Fruit fly (Drosophila melanogaster) whole organism, embryonic: Measurements from ENCODE around the gene CG44142.

Experiments
- Abd-B ChIP-seq: fragments of 200-800 bp; sonication (Bioruptor generic); optimal IDR thresholded peaks from 2 replicates; lab custom pipeline; 2018; ENCODE audit warnings: missing biosample characterization, mild to moderate bottlenecking, missing genetic modification characterization, moderate library complexity
- Asciz ChIP-seq: fragments of 200-800 bp; sonication (Bioruptor generic); optimal IDR thresholded peaks from 2 replicates; lab custom pipeline; 2017; ENCODE audit warnings: missing biosample characterization, mild to moderate bottlenecking, missing genetic modification characterization, missing genetic modification reagents
- Awh ChIP-seq: fragments of 200-800 bp; sonication (Bioruptor generic); IDR thresholded peaks from 2 replicates; pipeline ENCODE4, ENCODE4 v1.3.6; 2022; ENCODE audit warnings: missing biosample characterization, missing genetic modification characterization
- B-H1 ChIP-seq: fragments of 200-800 bp; sonication (Bioruptor generic); IDR thresholded peaks from 3 replicates; pipeline ENCODE4 v1.3.6; 2022; ENCODE audit warnings: missing biosample characterization, missing genetic modification characterization
- Bdp1 ChIP-seq: fragments of 200-800 bp; sonication (Bioruptor generic); optimal IDR thresholded peaks from 3 replicates; lab custom pipeline; 2016; ENCODE audit warnings: missing biosample characterization, missing genetic modification characterization
- Bteb2 ChIP-seq: fragments of 200-800 bp; sonication (Bioruptor generic); optimal IDR thresholded peaks from 2 replicates; lab custom pipeline; 2016; ENCODE audit warnings: missing biosample characterization, missing genetic modification characterization
- CG12299 ChIP-seq: fragments of 200-800 bp; sonication (Bioruptor generic); optimal IDR thresholded peaks from 2 replicates; lab custom pipeline; 2018; ENCODE audit warnings: missing biosample characterization, mild to moderate bottlenecking, missing genetic modification characterization
- CG1602 ChIP-seq: fragments of 200-800 bp; sonication (Bioruptor generic); optimal IDR thresholded peaks from 3 replicates; lab custom pipeline; 2016; ENCODE audit warnings: missing biosample characterization, missing genetic modification characterization
- CG17359 ChIP-seq: fragments of 200-800 bp; sonication (Bioruptor generic); optimal IDR thresholded peaks from 3 replicates; lab custom pipeline; 2018; ENCODE audit warnings: missing biosample characterization, mild to moderate bottlenecking, missing genetic modification characterization, moderate library complexity
- CG17829 ChIP-seq: fragments of 200-800 bp; optimal IDR thresholded peaks from 2 replicates; lab custom pipeline; 2019; ENCODE audit warnings: missing biosample characterization, mild to moderate bottlenecking, missing genetic modification characterization, moderate library complexity
- CG18599 ChIP-seq: fragments of 200-800 bp; sonication (Bioruptor generic); optimal IDR thresholded peaks from 3 replicates; lab custom pipeline; 2017; ENCODE audit warnings: missing biosample characterization, missing genetic modification characterization, mild to moderate bottlenecking, moderate library complexity, missing genetic modification reagents
- CG30403 ChIP-seq: fragments of 200-800 bp; sonication (Bioruptor generic); optimal IDR thresholded peaks from 3 replicates; lab custom pipeline; 2016; ENCODE audit warnings: missing biosample characterization, missing genetic modification characterization
- CG3163 ChIP-seq: fragments of 200-800 bp; sonication (Bioruptor generic); optimal IDR thresholded peaks from 3 replicates; lab custom pipeline; 2016; ENCODE audit warnings: missing biosample characterization, missing genetic modification characterization
- CG32767 ChIP-seq: fragments of 200-800 bp; sonication (Bioruptor generic); IDR thresholded peaks from 2 replicates; pipeline ENCODE4 v1.3.6; 2022; ENCODE audit warnings: missing biosample characterization, missing genetic modification characterization
- CG3995 ChIP-seq: fragments of 200-800 bp; sonication (Bioruptor generic); optimal IDR thresholded peaks from 3 replicates; lab custom pipeline; 2016; ENCODE audit warnings: missing biosample characterization, missing genetic modification characterization
- CG5180 ChIP-seq: fragments of 200-800 bp; sonication (Bioruptor generic); optimal IDR thresholded peaks from 3 replicates; lab custom pipeline; 2017; ENCODE audit warnings: missing biosample characterization, missing genetic modification characterization, mild to moderate bottlenecking, moderate library complexity, missing genetic modification reagents
- CG8290 ChIP-seq, 3 experiments: fragments of 200-800 bp; sonication (Bioruptor generic); optimal IDR thresholded peaks; 2 replicates each; lab custom pipeline; 2016 to 2019; ENCODE audit warnings: missing biosample characterization in 3 of 3, missing genetic modification characterization in 3 of 3, mild to moderate bottlenecking in 2 of 3, moderate library complexity in 1 of 3
- Dbx ChIP-seq: fragments of 200-800 bp; sonication (Bioruptor generic); IDR thresholded peaks from 3 replicates; pipeline ENCODE4 v1.3.6; 2022; ENCODE audit warnings: missing biosample characterization, missing genetic modification characterization
- E2f2 ChIP-seq: fragments of 200-800 bp; sonication (Bioruptor generic); IDR thresholded peaks from 2 replicates; pipeline ENCODE4 v1.3.6; 2022; ENCODE audit warnings: missing biosample characterization, missing genetic modification characterization
- Hr51 ChIP-seq, 2 experiments: fragments of 200-800 bp; sonication (Bioruptor generic); optimal IDR thresholded peaks; 2 replicates in 1 of 2; 3 replicates in 1 of 2; lab custom pipeline; 2016 to 2018; ENCODE audit warnings: missing biosample characterization in 2 of 2, missing genetic modification characterization in 2 of 2, mild to moderate bottlenecking in 1 of 2, moderate library complexity in 1 of 2
- Kr ChIP-seq: fragments of 200-800 bp; sonication (Bioruptor generic); optimal IDR thresholded peaks from 2 replicates; lab custom pipeline; 2017; ENCODE audit warnings: missing biosample characterization, mild to moderate bottlenecking, missing genetic modification characterization
- MTF-1 ChIP-seq: fragments of 200-800 bp; sonication (Bioruptor generic); optimal IDR thresholded peaks from 2 replicates; lab custom pipeline; 2018; ENCODE audit warnings: missing biosample characterization, mild to moderate bottlenecking, missing genetic modification characterization, borderline replicate concordance
- Meics ChIP-seq: fragments of 200-800 bp; sonication (Bioruptor generic); optimal IDR thresholded peaks from 2 replicates; lab custom pipeline; 2017; ENCODE audit warnings: missing biosample characterization, mild to moderate bottlenecking, missing genetic modification characterization
- Myb ChIP-seq: fragments of 200-800 bp; sonication (Bioruptor generic); optimal IDR thresholded peaks from 2 replicates; lab custom pipeline; 2016; ENCODE audit warnings: missing biosample characterization, missing genetic modification characterization
- Nf-YA ChIP-seq: fragments of 200-800 bp; sonication (Bioruptor generic); IDR thresholded peaks from 2 replicates; pipeline ENCODE4 v1.3.6; 2022; ENCODE audit warnings: missing biosample characterization, missing genetic modification characterization
- PHDP ChIP-seq: fragments of 200-800 bp; sonication (Bioruptor generic); optimal IDR thresholded peaks from 3 replicates; lab custom pipeline; 2018; ENCODE audit warnings: missing biosample characterization, mild to moderate bottlenecking, missing genetic modification characterization, moderate library complexity
- Stat92E ChIP-seq, 3 experiments: fragments of >200 bp in 2 of 3; fragments of 200-800 bp in 1 of 3; sonication (Bioruptor generic) in 1 of 3; optimal IDR thresholded peaks; 2 replicates each; lab custom pipeline; 2017 to 2019; ENCODE audit warnings: missing biosample characterization in 3 of 3, missing genetic modification characterization in 3 of 3, mild to moderate bottlenecking in 1 of 3, moderate library complexity in 1 of 3
- Trl ChIP-seq, 3 experiments: fragments of >200 bp in 2 of 3; fragments of 200-800 bp in 1 of 3; sonication (Bioruptor generic) in 1 of 3; optimal IDR thresholded peaks; 2 replicates in 1 of 3; 3 replicates in 2 of 3; lab custom pipeline; 2016 to 2017; ENCODE audit warnings: missing biosample characterization in 1 of 3, missing genetic modification characterization in 1 of 3
- Vsx1 ChIP-seq: fragments of 200-800 bp; sonication (Bioruptor generic); optimal IDR thresholded peaks from 2 replicates; lab custom pipeline; 2017; ENCODE audit warnings: missing biosample characterization, mild to moderate bottlenecking, missing genetic modification characterization, missing genetic modification reagents
- bcd ChIP-seq: fragments of 200-800 bp; sonication (Bioruptor generic); optimal IDR thresholded peaks from 2 replicates; lab custom pipeline; 2017; ENCODE audit warnings: missing biosample characterization, mild to moderate bottlenecking, missing genetic modification characterization
- bigmax ChIP-seq: fragments of 200-800 bp; sonication (Bioruptor generic); optimal IDR thresholded peaks from 2 replicates; lab custom pipeline; 2018; ENCODE audit warnings: missing biosample characterization, mild to moderate bottlenecking, missing genetic modification characterization
- cato ChIP-seq: fragments of 200-800 bp; sonication (Bioruptor generic); optimal IDR thresholded peaks from 2 replicates; lab custom pipeline; 2016; ENCODE audit warnings: missing biosample characterization, missing genetic modification characterization, borderline replicate concordance
- cwo ChIP-seq: fragments of 200-800 bp; sonication (Bioruptor generic); optimal IDR thresholded peaks from 3 replicates; lab custom pipeline; 2017; ENCODE audit warnings: missing biosample characterization, missing genetic modification characterization, mild to moderate bottlenecking, moderate library complexity, missing genetic modification reagents
- dimm ChIP-seq: fragments of 200-800 bp; sonication (Bioruptor generic); IDR thresholded peaks from 2 replicates; pipeline ENCODE4 v1.3.6; 2022; ENCODE audit warnings: missing biosample characterization, missing genetic modification characterization
- ftz-f1 ChIP-seq: fragments of 200-800 bp; sonication (Bioruptor generic); optimal IDR thresholded peaks from 2 replicates; lab custom pipeline; 2016; ENCODE audit warnings: missing biosample characterization, missing genetic modification characterization
- gro ChIP-seq: fragments of 200-800 bp; sonication (Bioruptor generic); optimal IDR thresholded peaks from 2 replicates; lab custom pipeline; 2016; ENCODE audit warnings: missing biosample characterization, missing genetic modification characterization
- h ChIP-seq: fragments of >200 bp; optimal IDR thresholded peaks from 2 replicates; lab custom pipeline; 2017
- jigr1 ChIP-seq: fragments of 200-800 bp; sonication (Bioruptor generic); IDR thresholded peaks from 3 replicates; pipeline ENCODE4 v1.3.6; 2022; ENCODE audit warnings: missing biosample characterization, missing genetic modification characterization
- jing ChIP-seq: fragments of 200-800 bp; sonication (Bioruptor generic); optimal IDR thresholded peaks from 2 replicates; lab custom pipeline; 2018; ENCODE audit warnings: missing biosample characterization, mild to moderate bottlenecking, missing genetic modification characterization
- kay ChIP-seq: fragments of 200-800 bp; sonication (Bioruptor generic); optimal IDR thresholded peaks from 2 replicates; lab custom pipeline; 2016; ENCODE audit warnings: missing biosample characterization, missing genetic modification characterization
- kni ChIP-seq: fragments of 200-800 bp; sonication (Bioruptor generic); optimal IDR thresholded peaks from 3 replicates; lab custom pipeline; 2017; ENCODE audit warnings: mild to moderate bottlenecking, missing biosample characterization, missing genetic modification reagents, missing genetic modification characterization
- peb ChIP-seq: fragments of 200-800 bp; sonication (Bioruptor generic); IDR thresholded peaks from 2 replicates; pipeline ENCODE4 v1.3.6; 2022; ENCODE audit warnings: missing biosample characterization, missing genetic modification characterization
- prd ChIP-seq, 3 experiments: fragments of >200 bp in 2 of 3; fragments of 200-800 bp in 1 of 3; sonication (Bioruptor generic) in 1 of 3; optimal IDR thresholded peaks in 2 of 3; IDR thresholded peaks in 1 of 3; 2 replicates in 2 of 3; 3 replicates in 1 of 3; pipeline versions ENCODE4 v1.3.6 to Lab custom; 2017 to 2022; ENCODE audit warnings: missing biosample characterization in 1 of 3, missing genetic modification characterization in 1 of 3
- so ChIP-seq: fragments of 200-800 bp; sonication (Bioruptor generic); IDR thresholded peaks from 3 replicates; pipeline ENCODE4 v1.3.6; 2022; ENCODE audit warnings: missing biosample characterization, missing genetic modification characterization
- stwl ChIP-seq: fragments of 200-800 bp; sonication (Bioruptor generic); optimal IDR thresholded peaks from 3 replicates; lab custom pipeline; 2018; ENCODE audit warnings: missing biosample characterization, mild to moderate bottlenecking, missing genetic modification characterization, moderate library complexity
- tgo ChIP-seq: fragments of 200-800 bp; sonication (Bioruptor generic); IDR thresholded peaks from 3 replicates; pipeline ENCODE4 v1.3.6; 2022; ENCODE audit warnings: missing biosample characterization, missing genetic modification characterization
- twi ChIP-seq: fragments of 200-800 bp; optimal IDR thresholded peaks from 2 replicates; lab custom pipeline; 2019; ENCODE audit warnings: missing biosample characterization, mild to moderate bottlenecking, missing genetic modification characterization, moderate library complexity
- yki ChIP-seq: fragments of >200 bp; optimal IDR thresholded peaks from 3 replicates; lab custom pipeline; 2018
- zf30C ChIP-seq: fragments of 200-800 bp; sonication (Bioruptor generic); optimal IDR thresholded peaks from 3 replicates; lab custom pipeline; 2018; ENCODE audit warnings: missing biosample characterization, mild to moderate bottlenecking, missing genetic modification characterization

Gene CG44142

DNA sequence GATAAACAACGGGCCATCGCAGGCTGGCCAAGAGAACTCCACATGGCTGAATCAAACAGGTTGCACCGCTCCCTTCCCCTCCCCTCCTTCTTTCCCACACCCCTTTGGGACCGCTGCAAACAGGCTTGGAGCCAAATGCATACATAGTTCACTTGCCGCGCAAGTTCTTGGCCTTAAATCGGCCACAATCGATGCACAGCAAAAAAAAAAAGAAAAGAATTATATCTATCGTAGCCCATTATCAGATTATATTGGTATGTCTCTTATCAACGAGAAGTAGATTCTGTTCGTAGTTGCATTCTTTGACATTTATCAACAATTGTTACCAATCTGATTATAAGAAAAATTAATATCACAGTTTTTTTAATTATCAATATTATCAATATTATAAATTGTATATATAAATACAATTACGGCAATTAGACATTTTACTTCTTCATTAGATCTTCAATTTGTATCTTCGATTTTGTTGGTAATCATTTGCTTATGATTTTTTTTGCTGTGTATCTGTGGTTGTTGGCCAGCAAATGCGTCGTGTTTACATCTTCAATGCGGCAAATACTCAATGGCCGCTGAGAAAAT, 7.6 kb downstream of the CG44142 start (continued):
- no peak for TF ChIP-seq Hr51 (GFP tag; optimal IDR thresholded peaks at IDR 0.05; lab: Kevin White, UChicago)
- no peak for TF ChIP-seq prd (optimal IDR thresholded peaks at IDR 0.05; lab: Kevin White, UChicago)
- peak; percentile 18; the same call in 1 of the 3 replicates for TF ChIP-seq prd (GFP tag; IDR thresholded peaks at IDR 0.05; lab: Robert Waterston, UW)
- no peak for TF ChIP-seq Myb (GFP tag; lab: Kevin White, UChicago)
- TF ChIP-seq peb (GFP tag; lab: Robert Waterston, UW), result 0 out of 2 replicates have a peak, but pooled peaks have one; percentile 9
- TF ChIP-seq jigr1 (GFP tag; lab: Robert Waterston, UW), result no peak
- TF ChIP-seq yki (lab: Kevin White, UChicago), result no peak
- peak; percentile 12 for TF ChIP-seq bcd (GFP tag; lab: Kevin White, UChicago)
- TF ChIP-seq kni, result no peak
- no peak for TF ChIP-seq ftz-f1 (GFP tag; lab: Kevin White, UChicago)
- TF ChIP-seq Vsx1, result no peak
- TF ChIP-seq Trl (optimal IDR thresholded peaks at IDR 0.05; lab: Kevin White, UChicago), result no peak
- TF ChIP-seq Trl (GFP tag; optimal IDR thresholded peaks at IDR 0.05; lab: Kevin White, UChicago), result no peak
- TF ChIP-seq PHDP (tag; lab: Kevin White, UChicago), result peak; percentile 64
- no peak for TF ChIP-seq h (lab: Kevin White, UChicago)
- TF ChIP-seq CG18599, result no peak
- TF ChIP-seq Meics, result no peak
- TF ChIP-seq Kr, result no peak
- TF ChIP-seq Dbx (GFP tag; lab: Robert Waterston, UW), result no peak
- TF ChIP-seq bigmax, result no peak
- TF ChIP-seq MTF-1 (GFP tag; lab: Kevin White, UChicago), result no peak
- TF ChIP-seq CG1602 (GFP tag; lab: Kevin White, UChicago), result peak; percentile 30
- no peak for TF ChIP-seq cato
- TF ChIP-seq CG3163 (GFP tag; lab: Kevin White, UChicago), result no peak
- TF ChIP-seq dimm (GFP tag; lab: Robert Waterston, UW), result no peak
- peak; percentile 52 for TF ChIP-seq Asciz (GFP tag; lab: Kevin White, UChicago)
- TF ChIP-seq gro, result no peak
- TF ChIP-seq Awh, result no peak
- TF ChIP-seq jing, result no peak
- peak; percentile 40; the same call in 1 of the 3 replicates for TF ChIP-seq tgo (GFP tag; lab: Robert Waterston, UW)
- TF ChIP-seq CG30403 (GFP tag; lab: Kevin White, UChicago), result peak; percentile 48
- no peak for TF ChIP-seq Bteb2 (GFP tag; lab: Kevin White, UChicago)
- no peak for TF ChIP-seq Nf-YA (GFP tag; lab: Robert Waterston, UW)
- TF ChIP-seq CG12299 (tag; lab: Kevin White, UChicago), result no peak
- TF ChIP-seq E2f2 (GFP tag; lab: Robert Waterston, UW), result no peak
- TF ChIP-seq cwo (GFP tag; lab: Kevin White, UChicago), result no peak
- no peak for TF ChIP-seq kay (GFP tag; lab: Kevin White, UChicago)
- TF ChIP-seq CG5180, result peak; percentile 22
- TF ChIP-seq CG17359, result peak; percentile 20
- TF ChIP-seq B-H1 (GFP tag; lab: Robert Waterston, UW), result no peak
- peak in 1 of 3 experiments; percentile 64 for TF ChIP-seq Stat92E (GFP tag; optimal IDR thresholded peaks at IDR 0.05; lab: Kevin White, UChicago)
- TF ChIP-seq Bdp1, result no peak
- no peak for TF ChIP-seq zf30C (GFP tag; lab: Kevin White, UChicago)
- TF ChIP-seq twi, result peak; percentile 15
- no peak for TF ChIP-seq so (GFP tag; lab: Robert Waterston, UW)
- TF ChIP-seq Abd-B (GFP tag; lab: Kevin White, UChicago), result peak; percentile 12
- peak; percentile 68 for TF ChIP-seq CG17829
- no peak for TF ChIP-seq CG3995 (GFP tag; lab: Kevin White, UChicago)
- no peak for TF ChIP-seq stwl (tag; lab: Kevin White, UChicago)
- no peak for TF ChIP-seq CG8290 (GFP tag; optimal IDR thresholded peaks at IDR 0.05; lab: Kevin White, UChicago)
- no peak for TF ChIP-seq CG8290 (tag; optimal IDR thresholded peaks at IDR 0.05; lab: Kevin White, UChicago)
- peak; percentile 13; the same call in 1 of the 2 replicates for TF ChIP-seq CG32767 (GFP tag; lab: Robert Waterston, UW)
